Worm (Caenorhabditis elegans): Measurements from ENCODE around the gene tag-124.

ce11 chrII:9621913-9622348 lies 30.8 kb downstream of the tag-124 start:
- TF ChIP-seq mxl-3 (GFP tag; optimal IDR thresholded peaks at IDR 0.05): no peak
- TF ChIP-seq pha-4 (GFP tag; IDR thresholded peaks at IDR 0.05): peak; percentile 17; the same call in 1 of the 2 replicates
- peak; percentile 59 for TF ChIP-seq pha-4 (tag; optimal IDR thresholded peaks at IDR 0.05)
- no peak for TF ChIP-seq T26A8.4 (GFP tag; IDR thresholded peaks at IDR 0.05)
- TF ChIP-seq mdl-1 (tag; optimal IDR thresholded peaks at IDR 0.05): peak in 1 of 2 experiments; percentile 68
- TF ChIP-seq nhr-48 (tag; optimal IDR thresholded peaks at IDR 0.05): no peak
- TF ChIP-seq unc-62 (GFP tag; optimal IDR thresholded peaks at IDR 0.05 in 1 of 2): peak in 1 of 2 experiments; percentile 61
- TF ChIP-seq unc-62 (tag; optimal IDR thresholded peaks at IDR 0.05): no peak
- no peak for TF ChIP-seq mdt-29 (GFP tag; IDR thresholded peaks at IDR 0.05)
- no peak for TF ChIP-seq attf-4 (tag; optimal IDR thresholded peaks at IDR 0.05)
- TF ChIP-seq nhr-25 (tag; optimal IDR thresholded peaks at IDR 0.05; ENCODE audit: borderline replicate concordance, insufficient read depth): no peak
- TF ChIP-seq F49E8.2 (tag; optimal IDR thresholded peaks at IDR 0.05; ENCODE audit: borderline replicate concordance): no peak
- TF ChIP-seq dmd-8 (GFP tag; IDR thresholded peaks at IDR 0.05): no peak

Measured in whole organism, L4 larva.